Worm (Caenorhabditis elegans) whole organism, L4 larva: ENCODE data around the gene clec-4.

Source experiments
- F10B5.3 ChIP-seq: sonication (generic microtip); optimal IDR thresholded peaks from 2 replicates; lab custom pipeline; 2016; ENCODE audit warnings: mild to moderate bottlenecking, missing genetic modification characterization, missing compliant biosample characterization
- F49E8.2 ChIP-seq: sonication (generic microtip); optimal IDR thresholded peaks from 2 replicates; lab custom pipeline; 2016; ENCODE audit warnings: missing compliant biosample characterization, mild to moderate bottlenecking, missing genetic modification characterization, borderline replicate concordance
- Y105C5A.15 ChIP-seq: fragments of 200-800 bp; sonication (Bioruptor generic); IDR thresholded peaks from 2 replicates; pipeline ENCODE4 v1.3.6; 2022; ENCODE audit warnings: missing genetic modification characterization, missing compliant biosample characterization
- Y48G9A.11 ChIP-seq: fragments of 200-800 bp; sonication (Bioruptor generic); IDR thresholded peaks from 2 replicates; pipeline ENCODE4 v1.3.6; 2022; ENCODE audit warnings: missing genetic modification reagents, missing genetic modification characterization, missing compliant biosample characterization
- aha-1 ChIP-seq: fragments of 150-350 bp; peaks from one replicate; lab custom pipeline; 2014; ENCODE audit warnings: missing biosample characterization, missing genetic modification characterization
- aly-2 ChIP-seq: sonication (generic microtip); optimal IDR thresholded peaks from 2 replicates; lab custom pipeline; 2018; ENCODE audit warnings: missing biosample characterization, missing genetic modification characterization
- dmd-6 ChIP-seq: fragments of 200-800 bp; sonication (Bioruptor generic); IDR thresholded peaks from 2 replicates; pipeline ENCODE4 v1.3.6; 2022; ENCODE audit warnings: missing genetic modification reagents, missing genetic modification characterization, missing compliant biosample characterization
- dmd-8 ChIP-seq: fragments of 200-800 bp; sonication (Bioruptor generic); IDR thresholded peaks from 2 replicates; pipeline ENCODE4 v1.3.6; 2022; ENCODE audit warnings: missing genetic modification characterization, missing compliant biosample characterization
- dpl-1 ChIP-seq: fragments of 150-350 bp; optimal IDR thresholded peaks from 2 replicates; lab custom pipeline; 2014; ENCODE audit warnings: missing biosample characterization, missing genetic modification reagents, missing genetic modification characterization
- duxl-1 ChIP-seq: sonication (generic microtip); optimal IDR thresholded peaks from 2 replicates; lab custom pipeline; 2016; ENCODE audit warnings: mild to moderate bottlenecking, missing genetic modification characterization, moderate library complexity, missing compliant biosample characterization; ENCODE audit not compliant: poor library complexity
- dve-1 ChIP-seq: sonication (generic microtip); optimal IDR thresholded peaks from 2 replicates; lab custom pipeline; 2017; ENCODE audit warnings: antibody characterized with exemption, mild to moderate bottlenecking, missing genetic modification characterization, missing compliant biosample characterization; ENCODE audit not compliant: insufficient read depth
- fos-1 ChIP-seq: fragments of 150-350 bp; optimal IDR thresholded peaks from 2 replicates; lab custom pipeline; 2014; ENCODE audit warnings: missing biosample characterization, missing genetic modification characterization
- hif-1 ChIP-seq, 2 experiments: sonication (generic microtip); optimal IDR thresholded peaks; 2 replicates each; lab custom pipeline; 2016 to 2017; ENCODE audit warnings: missing compliant biosample characterization in 2 of 2, missing genetic modification characterization in 2 of 2, missing genetic modification reagents in 2 of 2, missing genotype in 2 of 2, mild to moderate bottlenecking in 1 of 2
- hlh-11 ChIP-seq: fragments of 200-800 bp; sonication (Bioruptor generic); optimal IDR thresholded peaks from 2 replicates; lab custom pipeline; 2018; ENCODE audit warnings: mild to moderate bottlenecking, missing genetic modification characterization, missing compliant biosample characterization
- hlh-30 ChIP-seq: sonication (generic microtip); optimal IDR thresholded peaks from 2 replicates; lab custom pipeline; 2017; ENCODE audit warnings: antibody characterized with exemption, mild to moderate bottlenecking, missing genetic modification characterization, missing compliant biosample characterization; ENCODE audit not compliant: insufficient read depth
- lin-29 ChIP-seq: fragments of 200-800 bp; sonication (Bioruptor generic); IDR thresholded peaks from 2 replicates; pipeline ENCODE4 v1.3.6; 2022; ENCODE audit warnings: missing genetic modification reagents, missing genetic modification characterization, missing compliant biosample characterization
- lin-39 ChIP-seq: fragments of 150-350 bp; optimal IDR thresholded peaks from 2 replicates; lab custom pipeline; 2014; ENCODE audit warnings: missing biosample characterization, missing genetic modification reagents, missing genetic modification characterization
- lsy-2 ChIP-seq, 2 experiments: fragments of 150-350 bp in 1 of 2; sonication (generic microtip) in 1 of 2; optimal IDR thresholded peaks; 2 replicates each; lab custom pipeline; 2014 to 2017; ENCODE audit warnings: missing biosample characterization in 2 of 2, missing genetic modification characterization in 2 of 2
- mes-2 ChIP-seq: sonication (generic microtip); optimal IDR thresholded peaks from 2 replicates; lab custom pipeline; 2016; ENCODE audit warnings: missing genotype, mild to moderate bottlenecking, missing genetic modification characterization, missing compliant biosample characterization; ENCODE audit not compliant: poor library complexity, severe bottlenecking
- mxl-2 ChIP-seq: fragments of 200-800 bp; sonication (Bioruptor generic); conservative IDR thresholded peaks from 2 replicates; pipeline ENCODE4 v1.3.6; 2022; ENCODE audit warnings: missing genetic modification reagents, missing genetic modification characterization, missing compliant biosample characterization
- nhr-28 ChIP-seq: fragments of 150-350 bp; optimal IDR thresholded peaks from 2 replicates; lab custom pipeline; 2014; ENCODE audit warnings: missing biosample characterization, missing genetic modification characterization
- nhr-42 ChIP-seq: fragments of 200-800 bp; sonication (Bioruptor generic); IDR thresholded peaks from 2 replicates; pipeline ENCODE4 v1.3.6; 2022; ENCODE audit warnings: missing genetic modification characterization, missing compliant biosample characterization
- nhr-77 ChIP-seq: fragments of 150-350 bp; optimal IDR thresholded peaks from 2 replicates; lab custom pipeline; 2014; ENCODE audit warnings: missing biosample characterization, missing genetic modification characterization
- pqm-1 ChIP-seq: sonication (generic microtip); optimal IDR thresholded peaks from 2 replicates; lab custom pipeline; 2017; ENCODE audit warnings: missing biosample characterization, missing genetic modification characterization
- saeg-2 ChIP-seq: fragments of 200-800 bp; sonication (Bioruptor generic); IDR thresholded peaks from 2 replicates; pipeline ENCODE4 v1.3.6; 2022; ENCODE audit warnings: missing genetic modification reagents, missing genetic modification characterization, missing compliant biosample characterization
- unc-62 ChIP-seq, 3 experiments: fragments of 150-350 bp in 1 of 3; sonication (generic microtip); optimal IDR thresholded peaks in 2 of 3; peaks in 1 of 3; 1 replicate in 1 of 3; 2 replicates in 2 of 3; lab custom pipeline; 2014 to 2017; ENCODE audit warnings: missing biosample characterization in 3 of 3, missing genetic modification characterization in 3 of 3, missing genetic modification reagents in 3 of 3, missing genotype in 1 of 3
- vab-7 ChIP-seq: fragments of 200-800 bp; sonication (Bioruptor generic); IDR thresholded peaks from 2 replicates; pipeline ENCODE4 v1.3.6; 2022; ENCODE audit warnings: missing genetic modification reagents, missing genetic modification characterization, missing compliant biosample characterization
- zag-1 ChIP-seq: fragments of 150-350 bp; optimal IDR thresholded peaks from 2 replicates; lab custom pipeline; 2014; ENCODE audit warnings: missing biosample characterization, missing genetic modification characterization
- zfp-3 ChIP-seq: fragments of 200-800 bp; sonication (Bioruptor generic); conservative IDR thresholded peaks from 2 replicates; pipeline ENCODE4 v1.3.6; 2022; ENCODE audit warnings: missing genetic modification reagents, missing genetic modification characterization, missing compliant biosample characterization

Gene clec-4

ce11 chrII:12608653-12609052 is 27.7 kb upstream of the clec-4 start, which contains the start of gene Y38E10A.9:
TSS of gene Y38E10A.9 (plus strand) at chrII:12608953.
- TF ChIP-seq duxl-1 (tag; lab: Kevin White, UChicago) = no peak
- TF ChIP-seq, all 104 proteins: peak for 0

ce11 chrII:12606900-12607299 is 26.0 kb upstream of the clec-4 start, which contains the start of gene Y38E10A.8:
TSS of gene Y38E10A.8 (plus strand) at chrII:12607200.
- TF ChIP-seq unc-62 (GFP tag; optimal IDR thresholded peaks at IDR 0.05 in 1 of 2; lab: Kevin White, UChicago) (peak in 1 of 2 experiments; percentile 27), unc-62 (tag; optimal IDR thresholded peaks at IDR 0.05; lab: Kevin White, UChicago) (no peak), dve-1 (tag; lab: Kevin White, UChicago) (no peak), lsy-2 (tag; optimal IDR thresholded peaks at IDR 0.05; lab: Kevin White, UChicago) (no peak), nhr-28 (tag; lab: Kevin White, UChicago) (no peak)
- TF ChIP-seq, all 104 proteins: peak for 1

- TF ChIP-seq unc-62 (GFP tag; optimal IDR thresholded peaks at IDR 0.05 in 1 of 2; lab: Kevin White, UChicago) = peak in 1 of 2 experiments; percentile 96
- TF ChIP-seq unc-62 (tag; optimal IDR thresholded peaks at IDR 0.05; lab: Kevin White, UChicago) = no peak
- TF ChIP-seq zfp-3 (GFP tag; lab: Robert Waterston, UW) = no peak
- TF ChIP-seq Y105C5A.15 = 0 out of 2 replicates have a peak, but pooled peaks have one; percentile 19
Observed at ce11 chrII:12606108-12606507, 25.2 kb upstream of the clec-4 start.

- TF ChIP-seq Y48G9A.11 (GFP tag; lab: Robert Waterston, UW) (no peak), dpl-1 (GFP tag; lab: Kevin White, UChicago) (peak; percentile 39), aha-1 (peak; percentile 80), lin-29 (no peak), lin-39 (no peak), zag-1 (tag; lab: Kevin White, UChicago) (no peak), hlh-30 (tag; lab: Kevin White, UChicago) (peak; percentile 64), hif-1 (tag; optimal IDR thresholded peaks at IDR 0.05; lab: Kevin White, UChicago) (peak in 1 of 2 experiments; percentile 47)
Observed at ce11 chrII:12603667-12604621, 23.0 kb upstream of the clec-4 start, which contains the start of the genes ceh-100 and lips-15. TSS of gene ceh-100 (minus strand) at chrII:12603680. TSS of gene lips-15 (plus strand) at chrII:12604386.

ce11 chrII:12577754-12578153 is 3.2 kb downstream of the clec-4 start, which contains the start of gene clec-8:
TSS of gene clec-8 (minus strand) at chrII:12578061.
- peak; percentile 40 for TF ChIP-seq pqm-1 (tag; lab: Kevin White, UChicago)
- no peak for TF ChIP-seq mxl-2 (GFP tag; lab: Robert Waterston, UW)
- TF ChIP-seq hlh-11 (tag; lab: Kevin White, UChicago) = peak; percentile 41
- TF ChIP-seq fos-1 = no peak
- TF ChIP-seq lsy-2 (tag; optimal IDR thresholded peaks at IDR 0.05; lab: Kevin White, UChicago) = no peak
- TF ChIP-seq F49E8.2 (tag; lab: Kevin White, UChicago) = no peak
- TF ChIP-seq nhr-42 (GFP tag; lab: Robert Waterston, UW) = no peak
- TF ChIP-seq dmd-6 (GFP tag; lab: Robert Waterston, UW) = peak; percentile 48; the same call in 1 of the 2 replicates
- TF ChIP-seq F10B5.3 = no peak
- TF ChIP-seq saeg-2 = no peak
- TF ChIP-seq mes-2 (tag; lab: Kevin White, UChicago) = no peak
- no peak for TF ChIP-seq dmd-8
- no peak for TF ChIP-seq aly-2 (tag; lab: Kevin White, UChicago)
- no peak for TF ChIP-seq vab-7 (GFP tag; lab: Robert Waterston, UW)
- peak; percentile 55 for TF ChIP-seq nhr-28 (tag; lab: Kevin White, UChicago)
- peak; percentile 61 for TF ChIP-seq nhr-77 (tag; lab: Kevin White, UChicago)
